Fruit fly (Drosophila melanogaster) whole organism, embryonic: ENCODE data around the gene cert.
A peak's percentile ranks its signal among the peaks of the same experiment; 100 is the strongest.

Experiments
- Atf-2 ChIP-seq: fragments of 200-800 bp; sonication (Bioruptor generic); optimal IDR thresholded peaks from 2 replicates; lab custom pipeline; 2016; ENCODE audit warnings: missing biosample characterization, missing genetic modification characterization
- Bgb ChIP-seq: fragments of 200-800 bp; sonication (Bioruptor generic); IDR thresholded peaks from 2 replicates; pipeline ENCODE4 v1.3.6; 2022; ENCODE audit warnings: missing biosample characterization, missing genetic modification characterization; ENCODE audit not compliant: partially characterized antibody
- CG10431 ChIP-seq: fragments of 200-800 bp; sonication (Bioruptor generic); optimal IDR thresholded peaks from 3 replicates; lab custom pipeline; 2018; ENCODE audit warnings: missing biosample characterization, mild to moderate bottlenecking, missing genetic modification characterization
- CG10565 ChIP-seq: fragments of 200-800 bp; sonication (Bioruptor generic); optimal IDR thresholded peaks from 3 replicates; lab custom pipeline; 2016; ENCODE audit warnings: missing biosample characterization, mild to moderate bottlenecking, missing genetic modification characterization
- CG11456 ChIP-seq: fragments of 200-800 bp; sonication (Bioruptor generic); IDR thresholded peaks from 3 replicates; pipeline ENCODE4 v1.3.6; 2022; ENCODE audit warnings: missing biosample characterization, missing genetic modification characterization
- CG12155 ChIP-seq: fragments of 200-800 bp; sonication (Bioruptor generic); optimal IDR thresholded peaks from 3 replicates; lab custom pipeline; 2016; ENCODE audit warnings: missing biosample characterization, missing genetic modification characterization
- CG12391 ChIP-seq: fragments of 200-800 bp; sonication (Bioruptor generic); optimal IDR thresholded peaks from 3 replicates; lab custom pipeline; 2018; ENCODE audit warnings: missing biosample characterization, mild to moderate bottlenecking, missing genetic modification characterization, moderate library complexity
- CG13624 ChIP-seq: fragments of 200-800 bp; sonication (Bioruptor generic); optimal IDR thresholded peaks from 2 replicates; lab custom pipeline; 2016; ENCODE audit warnings: missing biosample characterization, missing genetic modification characterization
- CG13894 ChIP-seq: fragments of 200-800 bp; sonication (Bioruptor generic); optimal IDR thresholded peaks from 3 replicates; lab custom pipeline; 2018; ENCODE audit warnings: missing biosample characterization, mild to moderate bottlenecking, missing genetic modification characterization, moderate library complexity
- CG15011 ChIP-seq: fragments of 200-800 bp; sonication (Bioruptor generic); optimal IDR thresholded peaks from 3 replicates; lab custom pipeline; 2018; ENCODE audit warnings: missing biosample characterization, mild to moderate bottlenecking, missing genetic modification characterization
- CG15601 ChIP-seq: fragments of 200-800 bp; sonication (Bioruptor generic); optimal IDR thresholded peaks from 3 replicates; lab custom pipeline; 2019; ENCODE audit warnings: missing biosample characterization, mild to moderate bottlenecking, missing genetic modification characterization, moderate library complexity
- CG16863 ChIP-seq: fragments of 200-800 bp; sonication (Bioruptor generic); optimal IDR thresholded peaks from 3 replicates; lab custom pipeline; 2016; ENCODE audit warnings: missing biosample characterization, missing genetic modification characterization
- CG18599 ChIP-seq: fragments of 200-800 bp; sonication (Bioruptor generic); optimal IDR thresholded peaks from 3 replicates; lab custom pipeline; 2017; ENCODE audit warnings: missing biosample characterization, missing genetic modification characterization, mild to moderate bottlenecking, moderate library complexity, missing genetic modification reagents
- CG30020 ChIP-seq: fragments of 200-800 bp; optimal IDR thresholded peaks from 2 replicates; lab custom pipeline; 2019; ENCODE audit warnings: missing biosample characterization, mild to moderate bottlenecking, missing genetic modification characterization, moderate library complexity
- CG6175 ChIP-seq: fragments of 200-800 bp; sonication (Bioruptor generic); IDR thresholded peaks from 3 replicates; pipeline ENCODE4 v1.3.6; 2022; ENCODE audit warnings: missing biosample characterization, missing genetic modification characterization
- CG6272 ChIP-seq: fragments of 200-800 bp; sonication (Bioruptor generic); IDR thresholded peaks from 2 replicates; pipeline ENCODE4 v1.3.6; 2022; ENCODE audit warnings: missing biosample characterization, missing genetic modification characterization
- CG6765 ChIP-seq: fragments of 200-800 bp; sonication (Bioruptor generic); optimal IDR thresholded peaks from 3 replicates; lab custom pipeline; 2017; ENCODE audit warnings: missing biosample characterization, mild to moderate bottlenecking, missing genetic modification characterization
- CG7357 ChIP-seq: fragments of 200-800 bp; sonication (Bioruptor generic); IDR thresholded peaks from 3 replicates; pipeline ENCODE4 v1.3.6; 2022; ENCODE audit warnings: missing biosample characterization, missing genetic modification characterization
- CG7372 ChIP-seq: fragments of 200-800 bp; sonication (Bioruptor generic); IDR thresholded peaks from 2 replicates; pipeline ENCODE4 v1.3.6; 2022; ENCODE audit warnings: missing biosample characterization, missing genetic modification characterization
- CG9437 ChIP-seq: fragments of 200-800 bp; sonication (Bioruptor generic); optimal IDR thresholded peaks from 2 replicates; lab custom pipeline; 2018; ENCODE audit warnings: missing biosample characterization, mild to moderate bottlenecking, missing genetic modification characterization
- CG9609 ChIP-seq: fragments of 200-800 bp; sonication (Bioruptor generic); optimal IDR thresholded peaks from 3 replicates; lab custom pipeline; 2016; ENCODE audit warnings: missing biosample characterization, missing genetic modification characterization
- CkIIα-i1 ChIP-seq: fragments of 200-800 bp; sonication (Bioruptor generic); IDR thresholded peaks from 2 replicates; pipeline ENCODE4 v1.3.6; 2022; ENCODE audit warnings: missing biosample characterization, missing genetic modification characterization
- Dad ChIP-seq: fragments of 200-800 bp; sonication (Bioruptor generic); optimal IDR thresholded peaks from 3 replicates; lab custom pipeline; 2016; ENCODE audit warnings: missing biosample characterization, missing genetic modification characterization
- Dbx ChIP-seq: fragments of 200-800 bp; sonication (Bioruptor generic); IDR thresholded peaks from 3 replicates; pipeline ENCODE4 v1.3.6; 2022; ENCODE audit warnings: missing biosample characterization, missing genetic modification characterization
- Dek ChIP-seq: fragments of 200-800 bp; sonication (Bioruptor generic); optimal IDR thresholded peaks from 3 replicates; lab custom pipeline; 2019; ENCODE audit warnings: missing biosample characterization, mild to moderate bottlenecking, missing genetic modification characterization, moderate library complexity
- ERR ChIP-seq: fragments of 200-800 bp; sonication (Bioruptor generic); optimal IDR thresholded peaks from 2 replicates; lab custom pipeline; 2016; ENCODE audit warnings: missing biosample characterization, missing genetic modification characterization
- Fer1 ChIP-seq: fragments of 200-800 bp; sonication (Bioruptor generic); optimal IDR thresholded peaks from 2 replicates; lab custom pipeline; 2017; ENCODE audit warnings: missing biosample characterization, mild to moderate bottlenecking, missing genetic modification characterization
- H15 ChIP-seq: fragments of 200-800 bp; sonication (Bioruptor generic); IDR thresholded peaks from 3 replicates; pipeline ENCODE4 v1.3.6; 2022; ENCODE audit warnings: missing biosample characterization, missing genetic modification characterization
- Kr ChIP-seq: fragments of 200-800 bp; sonication (Bioruptor generic); optimal IDR thresholded peaks from 2 replicates; lab custom pipeline; 2017; ENCODE audit warnings: missing biosample characterization, mild to moderate bottlenecking, missing genetic modification characterization
- NC2α ChIP-seq: fragments of 200-800 bp; sonication (Bioruptor generic); optimal IDR thresholded peaks from 2 replicates; lab custom pipeline; 2016; ENCODE audit warnings: missing biosample characterization, missing genetic modification characterization
- Ravus ChIP-seq: fragments of 200-800 bp; sonication (Bioruptor generic); IDR thresholded peaks from 2 replicates; pipeline ENCODE4 v1.3.6; 2022; ENCODE audit warnings: missing biosample characterization, missing genetic modification characterization
- Spps ChIP-seq: fragments of 200-800 bp; sonication (Bioruptor generic); optimal IDR thresholded peaks from 2 replicates; lab custom pipeline; 2018; ENCODE audit warnings: missing biosample characterization, mild to moderate bottlenecking, missing genetic modification characterization
- Stat92E ChIP-seq, 3 experiments: fragments of >200 bp in 2 of 3; fragments of 200-800 bp in 1 of 3; sonication (Bioruptor generic) in 1 of 3; optimal IDR thresholded peaks; 2 replicates each; lab custom pipeline; 2017 to 2019; ENCODE audit warnings: missing biosample characterization in 3 of 3, missing genetic modification characterization in 3 of 3, mild to moderate bottlenecking in 1 of 3, moderate library complexity in 1 of 3
- ap ChIP-seq: fragments of 200-800 bp; sonication (Bioruptor generic); IDR thresholded peaks from 2 replicates; pipeline ENCODE4 v1.3.6; 2022; ENCODE audit warnings: missing biosample characterization, missing genetic modification characterization
- bcd ChIP-seq: fragments of 200-800 bp; sonication (Bioruptor generic); optimal IDR thresholded peaks from 2 replicates; lab custom pipeline; 2017; ENCODE audit warnings: missing biosample characterization, mild to moderate bottlenecking, missing genetic modification characterization
- btn ChIP-seq: fragments of 200-800 bp; sonication (Bioruptor generic); optimal IDR thresholded peaks from 2 replicates; lab custom pipeline; 2016; ENCODE audit warnings: missing biosample characterization, missing genetic modification characterization
- crp ChIP-seq, 2 experiments: fragments of 200-800 bp; sonication (Bioruptor generic); optimal IDR thresholded peaks; 2 replicates in 1 of 2; 3 replicates in 1 of 2; lab custom pipeline; 2017; ENCODE audit warnings: missing biosample characterization in 2 of 2, missing genetic modification characterization in 2 of 2, mild to moderate bottlenecking in 1 of 2, moderate library complexity in 1 of 2
- en ChIP-seq: fragments of 200-800 bp; sonication (Bioruptor generic); optimal IDR thresholded peaks from 2 replicates; lab custom pipeline; 2016; ENCODE audit warnings: missing biosample characterization, missing genetic modification characterization
- fd102C ChIP-seq: fragments of 200-800 bp; sonication (Bioruptor generic); optimal IDR thresholded peaks from 2 replicates; lab custom pipeline; 2018; ENCODE audit warnings: missing biosample characterization, mild to moderate bottlenecking, missing genetic modification characterization, moderate library complexity
- fd3F ChIP-seq: fragments of 200-800 bp; sonication (Bioruptor generic); optimal IDR thresholded peaks from 2 replicates; lab custom pipeline; 2018; ENCODE audit warnings: missing biosample characterization, mild to moderate bottlenecking, missing genetic modification characterization, moderate library complexity
- grn ChIP-seq: fragments of 200-800 bp; sonication (Bioruptor generic); optimal IDR thresholded peaks from 3 replicates; lab custom pipeline; 2017; ENCODE audit warnings: missing biosample characterization, missing genetic modification characterization
- ham ChIP-seq: fragments of 200-800 bp; sonication (Bioruptor generic); IDR thresholded peaks from 2 replicates; pipeline ENCODE4 v1.3.6; 2022; ENCODE audit warnings: missing biosample characterization, missing genetic modification characterization
- jumu ChIP-seq: fragments of 200-800 bp; sonication (Bioruptor generic); optimal IDR thresholded peaks from 3 replicates; lab custom pipeline; 2016; ENCODE audit warnings: missing biosample characterization, missing genetic modification characterization
- ken ChIP-seq: fragments of 200-800 bp; sonication (Bioruptor generic); IDR thresholded peaks from 3 replicates; pipeline ENCODE4 v1.3.6; 2022; ENCODE audit warnings: missing biosample characterization, missing genetic modification characterization
- lab ChIP-seq: fragments of 200-800 bp; sonication (Bioruptor generic); optimal IDR thresholded peaks from 3 replicates; lab custom pipeline; 2017; ENCODE audit warnings: missing biosample characterization, missing genetic modification characterization, mild to moderate bottlenecking, moderate library complexity, missing genetic modification reagents
- lbe ChIP-seq: fragments of 200-800 bp; sonication (Bioruptor generic); optimal IDR thresholded peaks from 2 replicates; lab custom pipeline; 2016; ENCODE audit warnings: missing biosample characterization, mild to moderate bottlenecking, missing genetic modification characterization
- scrt ChIP-seq: fragments of 200-800 bp; sonication (Bioruptor generic); optimal IDR thresholded peaks from 2 replicates; lab custom pipeline; 2018; ENCODE audit warnings: missing biosample characterization, mild to moderate bottlenecking, missing genetic modification characterization, moderate library complexity
- shn ChIP-seq: fragments of 200-800 bp; sonication (Bioruptor generic); optimal IDR thresholded peaks from 3 replicates; lab custom pipeline; 2016; ENCODE audit warnings: missing biosample characterization, missing genetic modification characterization
- sisA ChIP-seq: fragments of 200-800 bp; sonication (Bioruptor generic); IDR thresholded peaks from 2 replicates; pipeline ENCODE4 v1.3.6; 2022; ENCODE audit warnings: missing biosample characterization, missing genetic modification characterization
- sna ChIP-seq: fragments of 200-800 bp; sonication (Bioruptor generic); IDR thresholded peaks from 2 replicates; pipeline ENCODE4 v1.3.6; 2022; ENCODE audit warnings: missing biosample characterization, missing genetic modification characterization; ENCODE audit not compliant: partially characterized antibody
- tap ChIP-seq: fragments of 200-800 bp; optimal IDR thresholded peaks from 3 replicates; lab custom pipeline; 2019; ENCODE audit warnings: missing biosample characterization, mild to moderate bottlenecking, missing genetic modification characterization, moderate library complexity
- tio ChIP-seq: fragments of 200-800 bp; sonication (Bioruptor generic); optimal IDR thresholded peaks from 2 replicates; lab custom pipeline; 2017; ENCODE audit warnings: missing biosample characterization, missing genetic modification characterization, inconsistent platforms

cert gene

DNA sequence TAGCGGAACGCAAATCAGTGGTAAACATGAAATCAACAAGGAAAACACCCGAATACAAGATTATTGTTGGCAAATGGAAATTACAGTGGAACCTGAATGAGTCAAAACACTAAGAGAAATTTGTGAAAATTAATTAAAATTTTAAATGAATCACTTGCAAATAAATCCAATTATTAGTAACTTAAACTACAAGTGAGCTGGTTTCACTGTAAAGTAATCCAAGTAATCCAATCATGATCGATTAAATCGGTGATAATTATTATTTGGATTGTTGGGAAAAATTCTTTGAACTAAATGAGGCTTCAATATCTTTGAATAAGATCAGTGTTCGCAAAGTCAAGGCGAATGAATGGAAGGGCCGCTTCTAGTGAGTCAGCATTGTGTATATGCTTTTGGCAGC, 1.3 kb downstream of the cert start (continued):
- TF ChIP-seq fd3F (GFP tag; lab: Kevin White, UChicago) (no peak), CG10565 (GFP tag; lab: Kevin White, UChicago) (no peak), CG13894 (tag; lab: Kevin White, UChicago) (no peak), NC2α (no peak), Spps (tag; lab: Kevin White, UChicago) (no peak), fd102C (no peak), CkIIα-i1 (GFP tag; lab: Robert Waterston, UW) (no peak), CG7372 (GFP tag; lab: Robert Waterston, UW) (no peak), Ravus (no peak), CG6272 (GFP tag; lab: Robert Waterston, UW) (no peak), grn (GFP tag; lab: Kevin White, UChicago) (no peak), tio (GFP tag; lab: Kevin White, UChicago) (no peak), CG30020 (no peak), CG12155 (GFP tag; lab: Kevin White, UChicago) (peak; percentile 13), ap (GFP tag; lab: Robert Waterston, UW) (no peak), sna (no peak), Kr (no peak), sisA (GFP tag; lab: Robert Waterston, UW) (no peak), Dad (GFP tag; lab: Kevin White, UChicago) (no peak), CG9437 (GFP tag; lab: Kevin White, UChicago) (no peak), scrt (no peak), btn (no peak), CG15601 (tag; lab: Kevin White, UChicago) (no peak), lab (GFP tag; lab: Kevin White, UChicago) (peak; percentile 55), CG7357 (GFP tag; lab: Robert Waterston, UW) (no peak), ERR (GFP tag; lab: Kevin White, UChicago) (no peak), lbe (no peak), CG13624 (GFP tag; lab: Kevin White, UChicago) (no peak), jumu (GFP tag; lab: Kevin White, UChicago) (no peak), Atf-2 (GFP tag; lab: Kevin White, UChicago) (no peak), CG9609 (GFP tag; lab: Kevin White, UChicago) (no peak), Stat92E (GFP tag; optimal IDR thresholded peaks at IDR 0.05; lab: Kevin White, UChicago) (no peak), Dek (tag; lab: Kevin White, UChicago) (peak; percentile 3), tap (tag; lab: Kevin White, UChicago) (peak; percentile 5), ken (GFP tag; lab: Robert Waterston, UW) (no peak), CG12391 (peak; percentile 12), H15 (no peak), CG18599 (no peak), Bgb (GFP tag; lab: Robert Waterston, UW) (no peak), CG11456 (no peak), en (GFP tag; lab: Kevin White, UChicago) (no peak), CG10431 (no peak), crp (GFP tag; optimal IDR thresholded peaks at IDR 0.05; lab: Kevin White, UChicago) (no peak), Dbx (GFP tag; lab: Robert Waterston, UW) (no peak), CG6175 (GFP tag; lab: Robert Waterston, UW) (no peak), CG16863 (GFP tag; lab: Kevin White, UChicago) (no peak), CG15011 (GFP tag; lab: Kevin White, UChicago) (no peak), bcd (GFP tag; lab: Kevin White, UChicago) (no peak), ham (GFP tag; lab: Robert Waterston, UW) (no peak), CG6765 (no peak), shn (GFP tag; lab: Kevin White, UChicago) (no peak), Fer1 (GFP tag; lab: Kevin White, UChicago) (no peak)
